Worm (Caenorhabditis elegans) whole organism, late embryonic: ENCODE results near the gene ZK177.12.

Source experiments
- ama-1 ChIP-seq: fragments of 150-350 bp; optimal IDR thresholded peaks from 2 replicates; lab custom pipeline; 2014
- hlh-30 ChIP-seq: sonication (generic microtip); optimal IDR thresholded peaks from 2 replicates; lab custom pipeline; 2017; ENCODE audit warnings: antibody characterized with exemption, missing genetic modification characterization, missing compliant biosample characterization; ENCODE audit not compliant: insufficient read depth
- lin-11 ChIP-seq: fragments of 200-800 bp; sonication (Bioruptor generic); optimal IDR thresholded peaks from 2 replicates; lab custom pipeline; 2018; ENCODE audit warnings: mild to moderate bottlenecking, missing genetic modification characterization, missing compliant biosample characterization
- pqm-1 ChIP-seq: sonication (generic microtip); optimal IDR thresholded peaks from 2 replicates; lab custom pipeline; 2016; ENCODE audit warnings: missing genetic modification characterization, missing compliant biosample characterization
- rnt-1 ChIP-seq: sonication (generic microtip); optimal IDR thresholded peaks from 2 replicates; lab custom pipeline; 2016; ENCODE audit warnings: missing genetic modification characterization, missing compliant biosample characterization

ce11 chrII:5537078-5537477 is 15.6 kb downstream of the ZK177.12 start:
- TF ChIP-seq rnt-1 (tag; lab: Kevin White, UChicago), result no peak
- no peak for TF ChIP-seq hlh-30 (tag; lab: Kevin White, UChicago)
- TF ChIP-seq lin-11, result no peak
- TF ChIP-seq ama-1, result no peak
- no peak for TF ChIP-seq pqm-1 (tag; lab: Kevin White, UChicago)
